Fruit fly (Drosophila melanogaster): Measurements from ENCODE around the gene twf.

Gene twf

dm6 chr3R:14152550-14152949 is 30.1 kb downstream of the twf start, which contains the start of gene CG42500:
TSS of gene CG42500 (minus strand) at chr3R:14152650.
- TF ChIP-seq foxo (GFP tag; optimal IDR thresholded peaks at IDR 0.05) (no peak), Dif (GFP tag; optimal IDR thresholded peaks at IDR 0.05; ENCODE audit: partially characterized antibody) (no peak), Myc (optimal IDR thresholded peaks at IDR 0.05) (no peak), N (GFP tag; optimal IDR thresholded peaks at IDR 0.05) (no peak), br (GFP tag; optimal IDR thresholded peaks at IDR 0.05) (no peak), rgr (GFP tag; optimal IDR thresholded peaks at IDR 0.05) (no peak), sage (GFP tag; optimal IDR thresholded peaks at IDR 0.05) (no peak), jim (GFP tag; optimal IDR thresholded peaks at IDR 0.05) (no peak), CG32264 (GFP tag; optimal IDR thresholded peaks at IDR 0.05) (no peak), Sp1 (GFP tag; optimal IDR thresholded peaks at IDR 0.05) (no peak), Abd-B (GFP tag; optimal IDR thresholded peaks at IDR 0.05) (no peak), sv (GFP tag; optimal IDR thresholded peaks at IDR 0.05) (no peak), Rel (GFP tag; optimal IDR thresholded peaks at IDR 0.05) (no peak), Rel (tag; optimal IDR thresholded peaks at IDR 0.05) (no peak), lola (GFP tag; optimal IDR thresholded peaks at IDR 0.05) (no peak), dsf (GFP tag; optimal IDR thresholded peaks at IDR 0.05; ENCODE audit: borderline replicate concordance) (no peak), h (GFP tag; optimal IDR thresholded peaks at IDR 0.05) (no peak), brk (GFP tag; optimal IDR thresholded peaks at IDR 0.05) (no peak), usp (GFP tag; optimal IDR thresholded peaks at IDR 0.05) (no peak), psq (GFP tag; optimal IDR thresholded peaks at IDR 0.05) (no peak)

DNA sequence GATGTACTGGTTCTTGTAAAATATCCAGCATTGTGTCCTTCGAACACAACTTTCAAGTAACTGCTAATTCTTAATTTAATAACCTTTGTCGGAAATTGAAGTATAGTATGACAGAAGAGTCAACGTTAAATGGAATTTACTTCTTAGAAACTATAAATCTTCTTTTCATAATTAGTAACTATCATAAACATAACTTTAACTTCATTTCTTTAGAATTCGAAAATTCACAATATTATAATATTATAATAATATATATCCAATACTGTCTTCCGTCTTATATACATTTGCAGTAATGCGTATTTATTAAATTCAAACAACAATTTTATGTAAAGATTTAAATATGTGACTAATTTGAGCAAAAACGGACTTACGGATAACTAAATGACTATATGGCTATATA is 31.3 kb downstream of the twf start, which contains the start of gene Recs1:
Gene Recs1, minus strand, starts transcription at position 101 of the 400 bp plus-strand sequence.
- TF ChIP-seq tai (GFP tag; optimal IDR thresholded peaks at IDR 0.05) (no peak), Myc (optimal IDR thresholded peaks at IDR 0.05) (no peak), usp (GFP tag; optimal IDR thresholded peaks at IDR 0.05) (no peak), CG32264 (GFP tag; optimal IDR thresholded peaks at IDR 0.05) (no peak), Rel (GFP tag; optimal IDR thresholded peaks at IDR 0.05) (no peak), Rel (tag; optimal IDR thresholded peaks at IDR 0.05) (no peak), OdsH (GFP tag; optimal IDR thresholded peaks at IDR 0.05) (no peak), foxo (GFP tag; optimal IDR thresholded peaks at IDR 0.05) (no peak), Hr78 (GFP tag; optimal IDR thresholded peaks at IDR 0.05) (no peak), jim (GFP tag; optimal IDR thresholded peaks at IDR 0.05) (no peak), Jra (GFP tag; optimal IDR thresholded peaks at IDR 0.05) (no peak), Abd-B (GFP tag; optimal IDR thresholded peaks at IDR 0.05) (no peak), br (GFP tag; optimal IDR thresholded peaks at IDR 0.05) (no peak), Sp1 (GFP tag; optimal IDR thresholded peaks at IDR 0.05) (no peak)

DNA sequence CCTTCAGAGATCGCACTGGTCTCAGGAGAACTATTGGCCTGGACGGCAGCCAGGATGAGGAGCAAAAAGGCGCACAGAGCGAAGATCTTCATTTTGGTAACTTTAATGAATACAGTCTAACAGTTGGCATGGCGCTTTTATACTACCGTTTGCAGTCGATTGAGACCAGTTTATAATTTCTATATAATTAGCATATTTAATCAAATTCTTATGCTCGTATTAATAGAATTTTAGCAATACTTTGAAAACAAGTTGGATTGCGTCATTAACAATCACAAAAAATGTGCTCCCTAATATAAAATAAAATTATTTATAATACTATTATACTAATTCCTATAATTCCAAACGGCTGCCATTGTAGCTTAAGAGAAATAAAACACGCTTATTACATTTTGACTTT is 31.9 kb downstream of the twf start, which contains the start of gene CG44215:
Gene CG44215, minus strand, starts transcription at position 101 of the 400 bp plus-strand sequence.
- TF ChIP-seq Sp1 (GFP tag; optimal IDR thresholded peaks at IDR 0.05): no peak

- TF ChIP-seq ey (GFP tag; optimal IDR thresholded peaks at IDR 0.05) (no peak), dl (GFP tag; optimal IDR thresholded peaks at IDR 0.05; ENCODE audit: insufficient read depth in 1 of 2, partially characterized antibody in 2 of 2) (no peak), Hr78 (GFP tag; optimal IDR thresholded peaks at IDR 0.05) (no peak), GATAd (GFP tag; optimal IDR thresholded peaks at IDR 0.05) (no peak), HLH106 (tag; optimal IDR thresholded peaks at IDR 0.05) (no peak)
Measured at dm6 chr3R:14157331-14157730, 34.9 kb downstream of the twf start, which contains the start of gene CG31533. TSS of gene CG31533 (minus strand) at chr3R:14157431.

DNA sequence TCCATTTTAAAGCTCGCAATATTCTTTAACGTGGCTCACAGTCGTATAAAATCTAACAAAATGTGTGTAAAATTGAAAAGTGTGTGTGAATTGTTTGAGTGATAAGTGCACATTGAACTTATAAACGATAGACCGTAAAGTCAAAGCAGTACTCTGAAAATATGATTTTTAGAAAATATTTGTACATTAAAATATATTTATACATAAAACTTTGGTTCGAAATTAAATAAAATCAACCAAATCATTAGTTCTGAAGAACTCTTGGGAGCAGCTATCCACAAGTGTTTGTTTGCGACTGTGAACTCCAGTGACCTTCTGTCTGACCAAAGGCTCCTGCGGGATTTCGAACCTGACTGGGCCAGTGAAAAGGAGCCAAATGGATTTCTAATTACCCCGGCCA is 37.7 kb downstream of the twf start, which contains the start of gene CG31327:
Gene CG31327, minus strand, starts transcription at position 101 of the 400 bp plus-strand sequence.
- TF ChIP-seq rgr (GFP tag; optimal IDR thresholded peaks at IDR 0.05) (no peak), CG32264 (GFP tag; optimal IDR thresholded peaks at IDR 0.05) (no peak), lola (GFP tag; optimal IDR thresholded peaks at IDR 0.05) (no peak), Vsx2 (GFP tag; optimal IDR thresholded peaks at IDR 0.05; ENCODE audit: partially characterized antibody) (no peak), Myc (optimal IDR thresholded peaks at IDR 0.05) (no peak), psq (GFP tag; optimal IDR thresholded peaks at IDR 0.05) (no peak), Hnf4 (GFP tag; optimal IDR thresholded peaks at IDR 0.05) (no peak), Hr83 (GFP tag; optimal IDR thresholded peaks at IDR 0.05; ENCODE audit: poor library complexity, severe bottlenecking) (no peak), dsf (GFP tag; optimal IDR thresholded peaks at IDR 0.05; ENCODE audit: borderline replicate concordance) (no peak), CrebA (GFP tag; optimal IDR thresholded peaks at IDR 0.05; ENCODE audit: borderline replicate concordance) (no peak), Jra (GFP tag; optimal IDR thresholded peaks at IDR 0.05) (no peak), dmrt93B (GFP tag; optimal IDR thresholded peaks at IDR 0.05) (no peak), foxo (GFP tag; optimal IDR thresholded peaks at IDR 0.05) (no peak), jim (GFP tag; optimal IDR thresholded peaks at IDR 0.05) (no peak), brk (GFP tag; optimal IDR thresholded peaks at IDR 0.05) (no peak)
